Worm (Caenorhabditis elegans): ENCODE results near the gene F48G7.4.

The F48G7.4 gene

ce11 chrV:610217-610616, 9.0 kb upstream of the F48G7.4 start, which contains the start of gene nhr-90:
nhr-90 (plus strand) TSS chrV:610512.
- TF ChIP-seq ceh-88 (GFP tag; IDR thresholded peaks at IDR 0.05) (no peak), fos-1 (tag; optimal IDR thresholded peaks at IDR 0.05) (no peak), sox-4 (tag; optimal IDR thresholded peaks at IDR 0.05) (no peak), hpl-2 (GFP tag; optimal IDR thresholded peaks at IDR 0.05) (no peak), egl-27 (tag; optimal IDR thresholded peaks at IDR 0.05) (no peak), ces-1 (GFP tag; optimal IDR thresholded peaks at IDR 0.05) (no peak), tbx-2 (tag; optimal IDR thresholded peaks at IDR 0.05) (no peak), unc-98 (GFP tag; IDR thresholded peaks at IDR 0.05) (no peak), pqm-1 (tag; optimal IDR thresholded peaks at IDR 0.05) (no peak), efl-3 (GFP tag; optimal IDR thresholded peaks at IDR 0.05) (no peak), lir-3 (tag; optimal IDR thresholded peaks at IDR 0.05; ENCODE audit: poor library complexity) (no peak), pag-3 (tag; optimal IDR thresholded peaks at IDR 0.05; ENCODE audit: borderline replicate concordance, insufficient read depth) (no peak), snpc-4 (tag; optimal IDR thresholded peaks at IDR 0.05) (no peak), C34B4.2 (tag; optimal IDR thresholded peaks at IDR 0.05) (no peak), swsn-7 (tag; optimal IDR thresholded peaks at IDR 0.05) (no peak), lin-35 (GFP tag; optimal IDR thresholded peaks at IDR 0.05) (peak in 1 of 2 experiments; percentile 46), tlp-1 (tag; optimal IDR thresholded peaks at IDR 0.05) (no peak), elt-2 (tag; optimal IDR thresholded peaks at IDR 0.05) (no peak), C04F5.9 (tag; optimal IDR thresholded peaks at IDR 0.05) (no peak), nhr-84 (tag; optimal IDR thresholded peaks at IDR 0.05) (no peak), nhr-237 (tag; optimal IDR thresholded peaks at IDR 0.05) (no peak), lin-39 (tag; optimal IDR thresholded peaks at IDR 0.05) (no peak), lin-15B (tag; optimal IDR thresholded peaks at IDR 0.05) (no peak), C16A3.4 (tag; optimal IDR thresholded peaks at IDR 0.05) (peak; percentile 5), isw-1 (GFP tag; IDR thresholded peaks at IDR 0.05) (no peak), xbp-1 (tag; optimal IDR thresholded peaks at IDR 0.05) (no peak), unc-86 (tag; optimal IDR thresholded peaks at IDR 0.05) (no peak), nhr-85 (tag) (peak; percentile 72), dsc-1 (tag; optimal IDR thresholded peaks at IDR 0.05) (no peak), alr-1 (tag; optimal IDR thresholded peaks at IDR 0.05; ENCODE audit: borderline replicate concordance) (no peak), efl-1 (optimal IDR thresholded peaks at IDR 0.05) (no peak), efl-1 (GFP tag; optimal IDR thresholded peaks at IDR 0.05 in 1 of 2) (peak in 1 of 2 experiments; percentile 46), jun-1 (tag; optimal IDR thresholded peaks at IDR 0.05) (no peak), zag-1 (tag; optimal IDR thresholded peaks at IDR 0.05) (no peak), nhr-90 (tag; optimal IDR thresholded peaks at IDR 0.05; ENCODE audit: poor library complexity) (no peak), pax-3 (tag; optimal IDR thresholded peaks at IDR 0.05) (no peak), egl-13 (tag; optimal IDR thresholded peaks at IDR 0.05) (no peak), irx-1 (tag; optimal IDR thresholded peaks at IDR 0.05) (no peak), nhr-71 (tag; optimal IDR thresholded peaks at IDR 0.05) (no peak), nhr-76 (tag; optimal IDR thresholded peaks at IDR 0.05) (no peak), mep-1 (tag; optimal IDR thresholded peaks at IDR 0.05) (no peak), nhr-11 (tag; optimal IDR thresholded peaks at IDR 0.05) (no peak), blmp-1 (tag; optimal IDR thresholded peaks at IDR 0.05) (peak; percentile 0), zip-4 (GFP tag; optimal IDR thresholded peaks at IDR 0.05) (no peak), ceh-90 (tag; optimal IDR thresholded peaks at IDR 0.05) (no peak), nhr-20 (tag; optimal IDR thresholded peaks at IDR 0.05) (peak; percentile 55), rnt-1 (tag; optimal IDR thresholded peaks at IDR 0.05) (no peak), skn-1 (tag; optimal IDR thresholded peaks at IDR 0.05) (peak; percentile 18), mef-2 (tag; optimal IDR thresholded peaks at IDR 0.05) (no peak), sup-37 (GFP tag; optimal IDR thresholded peaks at IDR 0.05) (no peak), nhr-19 (GFP tag; conservative IDR thresholded peaks at IDR 0.05) (no peak)

Data from whole organism, L1 larva.